Worm (Caenorhabditis elegans): ENCODE measurements around the gene F56F11.2.

- TF ChIP-seq pag-3 (tag; optimal IDR thresholded peaks at IDR 0.05; ENCODE audit: borderline replicate concordance) (no peak), fkh-10 (GFP tag; optimal IDR thresholded peaks at IDR 0.05) (no peak), ceh-34 (tag; optimal IDR thresholded peaks at IDR 0.05) (no peak), pat-9 (tag; optimal IDR thresholded peaks at IDR 0.05) (no peak)
These were observed 26.2 kb upstream of the F56F11.2 start, which contains the start of gene F56F11.4 for ce11 chrIII:2855929-2856328.
